Fruit fly (Drosophila melanogaster) whole organism, embryonic: ENCODE measurements around the gene eas.

Source experiments
- Awh ChIP-seq: fragments of 200-800 bp; sonication (Bioruptor generic); IDR thresholded peaks from 2 replicates; pipeline ENCODE4, ENCODE4 v1.3.6; 2022; ENCODE audit warnings: missing biosample characterization, missing genetic modification characterization
- C15 ChIP-seq: fragments of 200-800 bp; sonication (Bioruptor generic); IDR thresholded peaks from 3 replicates; pipeline ENCODE4 v1.3.6; 2022; ENCODE audit warnings: missing biosample characterization, missing genetic modification characterization
- CG10366 ChIP-seq: fragments of 200-800 bp; sonication (Bioruptor generic); IDR thresholded peaks from 2 replicates; pipeline ENCODE4 v1.3.6; 2022; ENCODE audit warnings: missing biosample characterization, missing genetic modification characterization
- CG10543 ChIP-seq: fragments of 200-800 bp; sonication (Bioruptor generic); optimal IDR thresholded peaks from 3 replicates; lab custom pipeline; 2017; ENCODE audit warnings: missing biosample characterization, mild to moderate bottlenecking, missing genetic modification characterization, moderate library complexity
- CG10565 ChIP-seq: fragments of 200-800 bp; sonication (Bioruptor generic); optimal IDR thresholded peaks from 3 replicates; lab custom pipeline; 2016; ENCODE audit warnings: missing biosample characterization, mild to moderate bottlenecking, missing genetic modification characterization
- CG10654 ChIP-seq: fragments of 200-800 bp; sonication (Bioruptor generic); optimal IDR thresholded peaks from 2 replicates; lab custom pipeline; 2016; ENCODE audit warnings: missing biosample characterization, missing genetic modification characterization
- CG11093 ChIP-seq: fragments of 200-800 bp; sonication (Bioruptor generic); IDR thresholded peaks from 3 replicates; pipeline ENCODE4 v1.3.6; 2022; ENCODE audit warnings: missing biosample characterization, missing genetic modification characterization
- CG11504 ChIP-seq: fragments of 200-800 bp; sonication (Bioruptor generic); optimal IDR thresholded peaks from 3 replicates; lab custom pipeline; 2019; ENCODE audit warnings: missing biosample characterization, mild to moderate bottlenecking, missing genetic modification characterization, moderate library complexity
- CG13894 ChIP-seq: fragments of 200-800 bp; sonication (Bioruptor generic); optimal IDR thresholded peaks from 3 replicates; lab custom pipeline; 2018; ENCODE audit warnings: missing biosample characterization, mild to moderate bottlenecking, missing genetic modification characterization, moderate library complexity
- CG14860 ChIP-seq: fragments of 200-800 bp; sonication (Bioruptor generic); IDR thresholded peaks from 3 replicates; pipeline ENCODE4 v1.3.6; 2022; ENCODE audit warnings: missing biosample characterization, missing genetic modification characterization; ENCODE audit not compliant: partially characterized antibody
- CG1529 ChIP-seq: fragments of 200-800 bp; sonication (Bioruptor generic); optimal IDR thresholded peaks from 3 replicates; lab custom pipeline; 2018; ENCODE audit warnings: missing biosample characterization, missing genetic modification characterization
- CG17359 ChIP-seq: fragments of 200-800 bp; sonication (Bioruptor generic); optimal IDR thresholded peaks from 3 replicates; lab custom pipeline; 2018; ENCODE audit warnings: missing biosample characterization, mild to moderate bottlenecking, missing genetic modification characterization, moderate library complexity
- CG18764 ChIP-seq: fragments of 200-800 bp; sonication (Bioruptor generic); optimal IDR thresholded peaks from 3 replicates; lab custom pipeline; 2016; ENCODE audit warnings: missing biosample characterization, missing genetic modification characterization
- CG2120 ChIP-seq: fragments of 200-800 bp; sonication (Bioruptor generic); optimal IDR thresholded peaks from 3 replicates; lab custom pipeline; 2016; ENCODE audit warnings: missing biosample characterization, missing genetic modification characterization
- CG31388 ChIP-seq: fragments of 200-800 bp; sonication (Bioruptor generic); optimal IDR thresholded peaks from 2 replicates; lab custom pipeline; 2016; ENCODE audit warnings: missing biosample characterization, missing genetic modification characterization
- CG3281 ChIP-seq: fragments of 200-800 bp; sonication (Bioruptor generic); optimal IDR thresholded peaks from 3 replicates; lab custom pipeline; 2017; ENCODE audit warnings: missing biosample characterization, mild to moderate bottlenecking, missing genetic modification characterization
- CG34422 ChIP-seq: fragments of 200-800 bp; sonication (Bioruptor generic); IDR thresholded peaks from 3 replicates; pipeline ENCODE4 v1.3.6; 2022; ENCODE audit warnings: missing biosample characterization, missing genetic modification characterization
- CG4820 ChIP-seq: fragments of 200-800 bp; sonication (Bioruptor generic); optimal IDR thresholded peaks from 3 replicates; lab custom pipeline; 2016; ENCODE audit warnings: missing biosample characterization, missing genetic modification characterization
- CG5245 ChIP-seq: fragments of 200-800 bp; sonication (Bioruptor generic); optimal IDR thresholded peaks from 3 replicates; lab custom pipeline; 2016; ENCODE audit warnings: missing biosample characterization, missing genetic modification characterization
- CG6654 ChIP-seq: fragments of 200-800 bp; sonication (Bioruptor generic); optimal IDR thresholded peaks from 2 replicates; lab custom pipeline; 2017; ENCODE audit warnings: missing biosample characterization, mild to moderate bottlenecking, missing genetic modification characterization
- CG7963 ChIP-seq: fragments of 200-800 bp; sonication (Bioruptor generic); IDR thresholded peaks from 3 replicates; pipeline ENCODE4 v1.3.6; 2022; ENCODE audit warnings: missing biosample characterization, missing genetic modification characterization; ENCODE audit not compliant: partially characterized antibody
- CG8089 ChIP-seq: fragments of 200-800 bp; sonication (Bioruptor generic); optimal IDR thresholded peaks from 3 replicates; lab custom pipeline; 2016; ENCODE audit warnings: missing biosample characterization, missing genetic modification characterization
- CG9727 ChIP-seq: fragments of 200-800 bp; sonication (Bioruptor generic); optimal IDR thresholded peaks from 3 replicates; lab custom pipeline; 2017; ENCODE audit warnings: missing biosample characterization, mild to moderate bottlenecking, missing genetic modification characterization
- CG9797 ChIP-seq: fragments of 200-800 bp; sonication (Bioruptor generic); optimal IDR thresholded peaks from 3 replicates; lab custom pipeline; 2018; ENCODE audit warnings: missing biosample characterization, mild to moderate bottlenecking, missing genetic modification characterization
- CG9817 ChIP-seq: fragments of 200-800 bp; sonication (Bioruptor generic); optimal IDR thresholded peaks from 2 replicates; lab custom pipeline; 2018; ENCODE audit warnings: missing biosample characterization, mild to moderate bottlenecking, missing genetic modification characterization, moderate library complexity
- CG9932 ChIP-seq: fragments of 200-800 bp; sonication (Bioruptor generic); IDR thresholded peaks from 2 replicates; pipeline ENCODE4 v1.3.6; 2022; ENCODE audit warnings: missing biosample characterization, missing genetic modification characterization
- MTF-1 ChIP-seq: fragments of 200-800 bp; sonication (Bioruptor generic); optimal IDR thresholded peaks from 2 replicates; lab custom pipeline; 2018; ENCODE audit warnings: missing biosample characterization, mild to moderate bottlenecking, missing genetic modification characterization, borderline replicate concordance
- Nf-YB ChIP-seq: fragments of 200-800 bp; sonication (Bioruptor generic); optimal IDR thresholded peaks from 3 replicates; lab custom pipeline; 2019; ENCODE audit warnings: missing biosample characterization, mild to moderate bottlenecking, missing genetic modification characterization, moderate library complexity
- Oli ChIP-seq: fragments of 200-800 bp; sonication (Bioruptor generic); optimal IDR thresholded peaks from 2 replicates; lab custom pipeline; 2018; ENCODE audit warnings: missing biosample characterization, mild to moderate bottlenecking, missing genetic modification characterization, moderate library complexity
- Sry-β ChIP-seq: fragments of 200-800 bp; sonication (Bioruptor generic); optimal IDR thresholded peaks from 2 replicates; lab custom pipeline; 2018; ENCODE audit warnings: missing biosample characterization, mild to moderate bottlenecking, missing genetic modification characterization, moderate library complexity
- Vsx1 ChIP-seq: fragments of 200-800 bp; sonication (Bioruptor generic); optimal IDR thresholded peaks from 2 replicates; lab custom pipeline; 2017; ENCODE audit warnings: missing biosample characterization, mild to moderate bottlenecking, missing genetic modification characterization, missing genetic modification reagents
- ara ChIP-seq: fragments of 200-800 bp; sonication (Bioruptor generic); IDR thresholded peaks from 2 replicates; pipeline ENCODE4 v1.3.6; 2022; ENCODE audit warnings: missing biosample characterization, missing genetic modification characterization
- ash1 ChIP-seq: fragments of 200-800 bp; sonication (Bioruptor generic); optimal IDR thresholded peaks from 2 replicates; lab custom pipeline; 2018; ENCODE audit warnings: missing biosample characterization, mild to moderate bottlenecking, missing genetic modification characterization
- bab2 ChIP-seq: fragments of 200-800 bp; sonication (Bioruptor generic); optimal IDR thresholded peaks from 2 replicates; lab custom pipeline; 2016; ENCODE audit warnings: missing biosample characterization, missing genetic modification characterization
- btn ChIP-seq: fragments of 200-800 bp; sonication (Bioruptor generic); optimal IDR thresholded peaks from 2 replicates; lab custom pipeline; 2016; ENCODE audit warnings: missing biosample characterization, missing genetic modification characterization
- croc ChIP-seq: fragments of 200-800 bp; sonication (Bioruptor generic); conservative IDR thresholded peaks from 3 replicates; pipeline ENCODE4 v1.3.6; 2022; ENCODE audit warnings: missing biosample characterization, missing genetic modification characterization
- da ChIP-seq: fragments of 200-800 bp; sonication (Bioruptor generic); optimal IDR thresholded peaks from 2 replicates; lab custom pipeline; 2016; ENCODE audit warnings: missing biosample characterization, missing genetic modification characterization
- eyg ChIP-seq: fragments of 200-800 bp; sonication (Bioruptor generic); optimal IDR thresholded peaks from 3 replicates; lab custom pipeline; 2016; ENCODE audit warnings: missing biosample characterization, missing genetic modification characterization
- lov ChIP-seq, 2 experiments: fragments of 200-800 bp in 1 of 2; fragments of >200 bp in 1 of 2; sonication (Bioruptor generic) in 1 of 2; IDR thresholded peaks in 1 of 2; optimal IDR thresholded peaks in 1 of 2; 2 replicates in 1 of 2; 3 replicates in 1 of 2; pipeline versions ENCODE4 v1.3.6 to Lab custom; 2017 to 2022; ENCODE audit warnings: missing biosample characterization in 1 of 2, missing genetic modification characterization in 1 of 2
- maf-S ChIP-seq: fragments of 200-800 bp; sonication (Bioruptor generic); optimal IDR thresholded peaks from 2 replicates; lab custom pipeline; 2016; ENCODE audit warnings: missing biosample characterization, missing genetic modification characterization
- mld ChIP-seq: fragments of 200-800 bp; sonication (Bioruptor generic); IDR thresholded peaks from 3 replicates; pipeline ENCODE4 v1.3.6; 2022; ENCODE audit warnings: missing biosample characterization, missing genetic modification characterization; ENCODE audit not compliant: partially characterized antibody
- phol ChIP-seq: fragments of 200-800 bp; sonication (Bioruptor generic); optimal IDR thresholded peaks from 3 replicates; lab custom pipeline; 2018; ENCODE audit warnings: missing biosample characterization, mild to moderate bottlenecking, missing genetic modification characterization, moderate library complexity
- pum ChIP-seq: fragments of 200-800 bp; sonication (Bioruptor generic); optimal IDR thresholded peaks from 2 replicates; lab custom pipeline; 2016; ENCODE audit warnings: missing biosample characterization, missing genetic modification characterization
- ro ChIP-seq: fragments of 200-800 bp; sonication (Bioruptor generic); IDR thresholded peaks from 2 replicates; pipeline ENCODE4 v1.3.6; 2022; ENCODE audit warnings: missing biosample characterization, missing genetic modification characterization
- slou ChIP-seq: fragments of 200-800 bp; sonication (Bioruptor generic); optimal IDR thresholded peaks from 3 replicates; lab custom pipeline; 2016; ENCODE audit warnings: missing biosample characterization, missing genetic modification characterization
- sug ChIP-seq: fragments of 200-800 bp; optimal IDR thresholded peaks from 2 replicates; lab custom pipeline; 2019; ENCODE audit warnings: missing biosample characterization, mild to moderate bottlenecking, missing genetic modification characterization, moderate library complexity
- tna ChIP-seq: fragments of 200-800 bp; sonication (Bioruptor generic); IDR thresholded peaks from 2 replicates; pipeline ENCODE4 v1.3.6; 2022; ENCODE audit warnings: missing biosample characterization, missing genetic modification characterization; ENCODE audit not compliant: partially characterized antibody
- trem ChIP-seq: fragments of 200-800 bp; optimal IDR thresholded peaks from 3 replicates; lab custom pipeline; 2019; ENCODE audit warnings: missing biosample characterization, mild to moderate bottlenecking, missing genetic modification characterization, moderate library complexity
- vfl ChIP-seq: fragments of 200-800 bp; sonication (Bioruptor generic); optimal IDR thresholded peaks from 2 replicates; lab custom pipeline; 2016; ENCODE audit warnings: missing biosample characterization, missing genetic modification characterization
- zfh2 ChIP-seq: fragments of 200-800 bp; sonication (Bioruptor generic); optimal IDR thresholded peaks from 2 replicates; lab custom pipeline; 2016; ENCODE audit warnings: missing biosample characterization, missing genetic modification characterization

The eas gene

DNA sequence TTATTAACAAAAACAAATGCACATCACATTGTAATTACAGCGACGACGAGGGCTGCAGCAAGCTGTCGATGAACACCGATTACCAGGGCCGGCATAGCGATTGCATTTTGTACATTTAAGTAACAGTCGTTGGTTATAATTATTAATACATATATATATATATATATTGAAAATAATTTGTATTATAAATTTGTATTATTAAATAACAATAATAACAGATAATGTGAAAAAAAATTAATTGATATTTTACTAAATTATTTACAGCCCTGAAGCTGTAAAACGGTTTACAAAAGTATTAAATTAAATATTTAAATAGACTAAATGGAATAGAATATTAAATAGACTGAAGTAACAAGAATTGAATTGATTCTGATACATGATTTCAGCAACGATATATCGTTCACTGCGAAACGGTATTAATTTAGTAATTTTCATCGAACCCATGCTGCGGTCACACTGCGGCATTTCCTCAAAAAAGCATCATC, 2.2 kb upstream of the eas start, which contains the start of the genes kat80 and Prosalpha4 (continued):
- TF ChIP-seq CG7963 (peak; percentile 39; the same call in 1 of the 3 replicates), CG8089 (GFP tag; lab: Kevin White, UChicago) (no peak), Oli (tag; lab: Kevin White, UChicago) (peak; percentile 25), CG6654 (GFP tag; lab: Kevin White, UChicago) (no peak), vfl (GFP tag; lab: Kevin White, UChicago) (no peak), eyg (GFP tag; lab: Kevin White, UChicago) (no peak), CG18764 (GFP tag; lab: Kevin White, UChicago) (no peak), btn (GFP tag; lab: Kevin White, UChicago) (no peak), trem (tag; lab: Kevin White, UChicago) (peak; percentile 32), CG2120 (GFP tag; lab: Kevin White, UChicago) (peak; percentile 26), Sry-β (GFP tag; lab: Kevin White, UChicago) (peak; percentile 34), CG9932 (GFP tag; lab: Robert Waterston, UW) (peak; percentile 64), CG11093 (GFP tag; lab: Robert Waterston, UW) (no peak), croc (GFP tag; lab: Robert Waterston, UW) (no peak), CG5245 (no peak), CG11504 (tag; lab: Kevin White, UChicago) (peak; percentile 55), ash1 (GFP tag; lab: Kevin White, UChicago) (no peak), Nf-YB (GFP tag; lab: Kevin White, UChicago) (no peak), Vsx1 (GFP tag; lab: Kevin White, UChicago) (no peak), tna (GFP tag; lab: Robert Waterston, UW) (no peak), maf-S (GFP tag; lab: Kevin White, UChicago) (no peak), CG10565 (no peak), CG14860 (0 out of 3 replicates have a peak, but pooled peaks have one; percentile 40), CG31388 (GFP tag; lab: Kevin White, UChicago) (no peak), mld (GFP tag; lab: Robert Waterston, UW) (no peak), C15 (GFP tag; lab: Robert Waterston, UW) (no peak), CG9727 (GFP tag; lab: Kevin White, UChicago) (peak; percentile 76), MTF-1 (GFP tag; lab: Kevin White, UChicago) (no peak), CG4820 (GFP tag; lab: Kevin White, UChicago) (no peak), CG10543 (peak; percentile 27), slou (GFP tag; lab: Kevin White, UChicago) (no peak), sug (tag; lab: Kevin White, UChicago) (peak; percentile 67), bab2 (GFP tag; lab: Kevin White, UChicago) (no peak), CG9797 (peak; percentile 57), ara (no peak), da (no peak), CG1529 (GFP tag; lab: Kevin White, UChicago) (no peak), CG10654 (GFP tag; lab: Kevin White, UChicago) (peak; percentile 1), CG13894 (peak; percentile 62), CG9817 (tag; lab: Kevin White, UChicago) (peak; percentile 29), lov (optimal IDR thresholded peaks at IDR 0.05; lab: Kevin White, UChicago) (no peak), lov (GFP tag; IDR thresholded peaks at IDR 0.05; lab: Robert Waterston, UW) (no peak), CG17359 (tag; lab: Kevin White, UChicago) (peak; percentile 18), ro (no peak), phol (tag; lab: Kevin White, UChicago) (peak; percentile 37), pum (GFP tag; lab: Kevin White, UChicago) (no peak), CG10366 (GFP tag; lab: Robert Waterston, UW) (peak; percentile 68; the same call in 1 of the 2 replicates), CG3281 (GFP tag; lab: Kevin White, UChicago) (peak; percentile 62), CG34422 (0 out of 3 replicates have a peak, but pooled peaks have one; percentile 52), Awh (GFP tag; lab: Robert Waterston, UW) (no peak), zfh2 (GFP tag; lab: Kevin White, UChicago) (no peak)
